Worm (Caenorhabditis elegans) whole organism, L4 larva: ENCODE data around the gene C49A9.5.

Source experiments
- aly-2 ChIP-seq: sonication (generic microtip); optimal IDR thresholded peaks from 2 replicates; lab custom pipeline; 2018; ENCODE audit warnings: missing biosample characterization, missing genetic modification characterization
- ama-1 ChIP-seq: fragments of 150-350 bp; optimal IDR thresholded peaks from 2 replicates; lab custom pipeline; 2014; ENCODE audit warnings: inconsistent platforms, mixed read lengths
- daf-8 ChIP-seq: fragments of 200-800 bp; sonication (Bioruptor generic); IDR thresholded peaks from 2 replicates; pipeline ENCODE4 v1.3.6; 2022; ENCODE audit warnings: missing genetic modification characterization, missing compliant biosample characterization
- egl-43 ChIP-seq: fragments of 200-800 bp; sonication (Bioruptor generic); IDR thresholded peaks from 2 replicates; pipeline ENCODE4 v1.3.6; 2022; ENCODE audit warnings: missing genetic modification reagents, missing genetic modification characterization, missing compliant biosample characterization
- nhr-76 ChIP-seq: fragments of 150-350 bp; optimal IDR thresholded peaks from 2 replicates; lab custom pipeline; 2014; ENCODE audit warnings: missing biosample characterization, missing genetic modification characterization
- pha-4 ChIP-seq, 2 experiments: fragments of 150-350 bp in 1 of 2; fragments of 200-800 bp in 1 of 2; sonication (Bioruptor generic) in 1 of 2; IDR thresholded peaks in 1 of 2; optimal IDR thresholded peaks in 1 of 2; 2 replicates each; pipeline versions ENCODE4 v1.3.6 to Lab custom; 2014 to 2022; ENCODE audit warnings: missing genetic modification characterization in 2 of 2, missing genetic modification reagents in 2 of 2, missing biosample characterization in 1 of 2, missing compliant biosample characterization in 1 of 2
- unc-62 ChIP-seq, 3 experiments: fragments of 150-350 bp in 1 of 3; sonication (generic microtip); optimal IDR thresholded peaks in 2 of 3; peaks in 1 of 3; 1 replicate in 1 of 3; 2 replicates in 2 of 3; lab custom pipeline; 2014 to 2017; ENCODE audit warnings: missing biosample characterization in 3 of 3, missing genetic modification characterization in 3 of 3, missing genetic modification reagents in 3 of 3, missing genotype in 1 of 3
- ztf-11 ChIP-seq: fragments of 150-350 bp; optimal IDR thresholded peaks from 2 replicates; lab custom pipeline; 2014; ENCODE audit warnings: missing biosample characterization, missing genetic modification characterization

- no peak for TF ChIP-seq daf-8 (GFP tag; lab: Robert Waterston, UW)
- no peak for TF ChIP-seq ama-1 (lab: Kevin White, UChicago)
- no peak for TF ChIP-seq ztf-11 (tag; lab: Kevin White, UChicago)
- no peak for TF ChIP-seq egl-43 (GFP tag; lab: Robert Waterston, UW)
- no peak for TF ChIP-seq unc-62 (GFP tag; optimal IDR thresholded peaks at IDR 0.05 in 1 of 2; lab: Kevin White, UChicago)
- TF ChIP-seq unc-62 (tag; optimal IDR thresholded peaks at IDR 0.05; lab: Kevin White, UChicago): no peak
- no peak for TF ChIP-seq pha-4 (GFP tag; IDR thresholded peaks at IDR 0.05; lab: Robert Waterston, UW)
- no peak for TF ChIP-seq pha-4 (tag; optimal IDR thresholded peaks at IDR 0.05; lab: Kevin White, UChicago)
- no peak for TF ChIP-seq aly-2 (tag; lab: Kevin White, UChicago)
- no peak for TF ChIP-seq nhr-76
These were observed 17.1 kb downstream of the C49A9.5 start, which contains the start of gene F58F9.4 for ce11 chrIV:6230560-6231073.
